Fruit fly (Drosophila melanogaster): Measurements from ENCODE around the gene CG8838.

The CG8838 gene

dm6 chr2L:3338566-3339215 lies 18.8 kb upstream of the CG8838 start (continued):
- no peak for TF ChIP-seq scrt (GFP tag; optimal IDR thresholded peaks at IDR 0.05)
- TF ChIP-seq CG2712 (tag; optimal IDR thresholded peaks at IDR 0.05): peak; percentile 92
- peak; percentile 81 for TF ChIP-seq lmd (GFP tag; IDR thresholded peaks at IDR 0.05)
- no peak for TF ChIP-seq Doc3 (GFP tag; IDR thresholded peaks at IDR 0.05; ENCODE audit: partially characterized antibody)
- peak; percentile 28 for TF ChIP-seq Ets97D (GFP tag; optimal IDR thresholded peaks at IDR 0.05)
- TF ChIP-seq Spps (tag; optimal IDR thresholded peaks at IDR 0.05): peak; percentile 83
- peak; percentile 62 for TF ChIP-seq repo (GFP tag; optimal IDR thresholded peaks at IDR 0.05)
- peak; percentile 76 for TF ChIP-seq CG7786 (GFP tag; optimal IDR thresholded peaks at IDR 0.05)
- TF ChIP-seq CG33557 (GFP tag; optimal IDR thresholded peaks at IDR 0.05): peak; percentile 39
- TF ChIP-seq CG12219 (GFP tag; optimal IDR thresholded peaks at IDR 0.05): peak; percentile 39
- no peak for TF ChIP-seq pros (GFP tag; optimal IDR thresholded peaks at IDR 0.05)
- no peak for TF ChIP-seq schlank (tag; optimal IDR thresholded peaks at IDR 0.05)
- TF ChIP-seq ap (GFP tag; IDR thresholded peaks at IDR 0.05): peak; percentile 54
- TF ChIP-seq Gsc (GFP tag; IDR thresholded peaks at IDR 0.05): peak; percentile 77
- peak; percentile 91 for TF ChIP-seq gem (tag; optimal IDR thresholded peaks at IDR 0.05)
- TF ChIP-seq CG12942 (GFP tag; optimal IDR thresholded peaks at IDR 0.05): peak; percentile 74
- TF ChIP-seq Ptx1 (GFP tag; IDR thresholded peaks at IDR 0.05): peak; percentile 80
- TF ChIP-seq CG2129 (GFP tag; IDR thresholded peaks at IDR 0.05; ENCODE audit: partially characterized antibody): no peak
- TF ChIP-seq gcm2 (GFP tag; optimal IDR thresholded peaks at IDR 0.05): no peak
- peak; percentile 92 for TF ChIP-seq az2 (GFP tag; optimal IDR thresholded peaks at IDR 0.05)
- no peak for TF ChIP-seq Opbp (GFP tag; IDR thresholded peaks at IDR 0.05; ENCODE audit: partially characterized antibody)
- TF ChIP-seq Xrp1 (GFP tag; IDR thresholded peaks at IDR 0.05): peak; percentile 92; the same call in 1 of the 2 replicates
- TF ChIP-seq kah (GFP tag; optimal IDR thresholded peaks at IDR 0.05): peak; percentile 16
- peak; percentile 76 for TF ChIP-seq CG10959 (GFP tag; IDR thresholded peaks at IDR 0.05)
- TF ChIP-seq fd96Cb (tag; optimal IDR thresholded peaks at IDR 0.05): peak; percentile 94
- no peak for TF ChIP-seq CG34376 (GFP tag; optimal IDR thresholded peaks at IDR 0.05)
- no peak for TF ChIP-seq sqz (GFP tag; optimal IDR thresholded peaks at IDR 0.05)
- TF ChIP-seq dati (GFP tag; IDR thresholded peaks at IDR 0.05): peak; percentile 59; the same call in 1 of the 2 replicates
- no peak for TF ChIP-seq mld (GFP tag; IDR thresholded peaks at IDR 0.05; ENCODE audit: partially characterized antibody)
- peak; percentile 68 for TF ChIP-seq HLHmδ (GFP tag; optimal IDR thresholded peaks at IDR 0.05)
- TF ChIP-seq CG9817 (tag; optimal IDR thresholded peaks at IDR 0.05): peak; percentile 10
- TF ChIP-seq CG6765 (GFP tag; optimal IDR thresholded peaks at IDR 0.05): no peak
- TF ChIP-seq ase (GFP tag; IDR thresholded peaks at IDR 0.05): peak; percentile 76; the same call in 2 of the 3 replicates
- TF ChIP-seq CG10431 (GFP tag; optimal IDR thresholded peaks at IDR 0.05): peak; percentile 38
- no peak for TF ChIP-seq NFAT (GFP tag; IDR thresholded peaks at IDR 0.05)
- TF ChIP-seq CG10654 (GFP tag; optimal IDR thresholded peaks at IDR 0.05): peak; percentile 80
- TF ChIP-seq sna (GFP tag; IDR thresholded peaks at IDR 0.05; ENCODE audit: partially characterized antibody): no peak
- peak; percentile 55; the same call in 2 of the 3 replicates for TF ChIP-seq Aef1 (GFP tag; IDR thresholded peaks at IDR 0.05)
- TF ChIP-seq ab (GFP tag; optimal IDR thresholded peaks at IDR 0.05): peak; percentile 61
- TF ChIP-seq CG11504 (tag; optimal IDR thresholded peaks at IDR 0.05): no peak
- TF ChIP-seq Atf-2 (GFP tag; optimal IDR thresholded peaks at IDR 0.05): peak; percentile 86
- TF ChIP-seq CG31365 (tag; optimal IDR thresholded peaks at IDR 0.05): peak; percentile 44
- peak; percentile 43 for TF ChIP-seq CG6813 (GFP tag; optimal IDR thresholded peaks at IDR 0.05)
- TF ChIP-seq E2f1 (GFP tag; IDR thresholded peaks at IDR 0.05): peak; percentile 70
- TF ChIP-seq ems (GFP tag; optimal IDR thresholded peaks at IDR 0.05): peak; percentile 81
- TF ChIP-seq CG4854 (GFP tag; optimal IDR thresholded peaks at IDR 0.05): no peak
- TF ChIP-seq tx (GFP tag; optimal IDR thresholded peaks at IDR 0.05): peak; percentile 74
- peak; percentile 63; the same call in 1 of the 2 replicates for TF ChIP-seq CG32767 (GFP tag; IDR thresholded peaks at IDR 0.05)
- TF ChIP-seq CG3726 (GFP tag; IDR thresholded peaks at IDR 0.05): peak; percentile 81; the same call in 2 of the 3 replicates

Measured in whole organism, embryonic.